Fruit fly (Drosophila melanogaster) whole organism, embryonic: ENCODE results near the gene spirit.

ENCODE experiments used
- Aef1 ChIP-seq: fragments of 200-800 bp; sonication (Bioruptor generic); IDR thresholded peaks from 3 replicates; pipeline ENCODE4 v1.3.6; 2022; ENCODE audit warnings: missing biosample characterization, missing genetic modification characterization
- Antp ChIP-seq: fragments of 200-800 bp; sonication (Bioruptor generic); optimal IDR thresholded peaks from 3 replicates; lab custom pipeline; 2016; ENCODE audit warnings: missing biosample characterization, missing genetic modification characterization
- BEAF-32 ChIP-seq: fragments of 200-800 bp; sonication (Bioruptor generic); optimal IDR thresholded peaks from 3 replicates; lab custom pipeline; 2017; ENCODE audit warnings: missing biosample characterization, missing genetic modification characterization, mild to moderate bottlenecking, moderate library complexity, missing genetic modification reagents
- Blimp-1 ChIP-seq: fragments of 200-800 bp; sonication (Bioruptor generic); optimal IDR thresholded peaks from 3 replicates; lab custom pipeline; 2018; ENCODE audit warnings: missing biosample characterization, missing genetic modification characterization, mild to moderate bottlenecking, moderate library complexity, missing genetic modification reagents
- Bteb2 ChIP-seq: fragments of 200-800 bp; sonication (Bioruptor generic); optimal IDR thresholded peaks from 2 replicates; lab custom pipeline; 2016; ENCODE audit warnings: missing biosample characterization, missing genetic modification characterization
- C15 ChIP-seq: fragments of 200-800 bp; sonication (Bioruptor generic); IDR thresholded peaks from 3 replicates; pipeline ENCODE4 v1.3.6; 2022; ENCODE audit warnings: missing biosample characterization, missing genetic modification characterization
- CG10366 ChIP-seq: fragments of 200-800 bp; sonication (Bioruptor generic); IDR thresholded peaks from 2 replicates; pipeline ENCODE4 v1.3.6; 2022; ENCODE audit warnings: missing biosample characterization, missing genetic modification characterization
- CG10543 ChIP-seq: fragments of 200-800 bp; sonication (Bioruptor generic); optimal IDR thresholded peaks from 3 replicates; lab custom pipeline; 2017; ENCODE audit warnings: missing biosample characterization, mild to moderate bottlenecking, missing genetic modification characterization, moderate library complexity
- CG11456 ChIP-seq: fragments of 200-800 bp; sonication (Bioruptor generic); IDR thresholded peaks from 3 replicates; pipeline ENCODE4 v1.3.6; 2022; ENCODE audit warnings: missing biosample characterization, missing genetic modification characterization
- CG11560 ChIP-seq: fragments of 200-800 bp; sonication (Bioruptor generic); IDR thresholded peaks from 3 replicates; pipeline ENCODE4 v1.3.6; 2022; ENCODE audit warnings: missing biosample characterization, missing genetic modification characterization
- CG12071 ChIP-seq: fragments of 200-800 bp; sonication (Bioruptor generic); optimal IDR thresholded peaks from 3 replicates; lab custom pipeline; 2018; ENCODE audit warnings: missing biosample characterization, mild to moderate bottlenecking, missing genetic modification characterization
- CG12659 ChIP-seq: fragments of 200-800 bp; sonication (Bioruptor generic); optimal IDR thresholded peaks from 3 replicates; lab custom pipeline; 2017; ENCODE audit warnings: mild to moderate bottlenecking, missing biosample characterization, missing genetic modification reagents, missing genetic modification characterization
- CG12769 ChIP-seq: fragments of 200-800 bp; sonication (Bioruptor generic); optimal IDR thresholded peaks from 2 replicates; lab custom pipeline; 2019; ENCODE audit warnings: missing biosample characterization, mild to moderate bottlenecking, missing genetic modification characterization, moderate library complexity
- CG13296 ChIP-seq: fragments of 200-800 bp; sonication (Bioruptor generic); optimal IDR thresholded peaks from 3 replicates; lab custom pipeline; 2018; ENCODE audit warnings: missing biosample characterization, mild to moderate bottlenecking, missing genetic modification characterization
- CG14050 ChIP-seq: fragments of 200-800 bp; sonication (Bioruptor generic); IDR thresholded peaks from 3 replicates; pipeline ENCODE4 v1.3.6; 2022; ENCODE audit warnings: missing biosample characterization, missing genetic modification characterization
- CG1603 ChIP-seq: fragments of 200-800 bp; sonication (Bioruptor generic); optimal IDR thresholded peaks from 2 replicates; lab custom pipeline; 2019; ENCODE audit warnings: missing biosample characterization, mild to moderate bottlenecking, missing genetic modification characterization, moderate library complexity
- CG2129 ChIP-seq: fragments of 200-800 bp; sonication (Bioruptor generic); IDR thresholded peaks from 2 replicates; pipeline ENCODE4 v1.3.6; 2022; ENCODE audit warnings: missing biosample characterization, missing genetic modification characterization; ENCODE audit not compliant: partially characterized antibody
- CG33557 ChIP-seq: fragments of 200-800 bp; sonication (Bioruptor generic); optimal IDR thresholded peaks from 2 replicates; lab custom pipeline; 2019; ENCODE audit warnings: missing biosample characterization, mild to moderate bottlenecking, missing genetic modification characterization, moderate library complexity
- CG5180 ChIP-seq: fragments of 200-800 bp; sonication (Bioruptor generic); optimal IDR thresholded peaks from 3 replicates; lab custom pipeline; 2017; ENCODE audit warnings: missing biosample characterization, missing genetic modification characterization, mild to moderate bottlenecking, moderate library complexity, missing genetic modification reagents
- CG6175 ChIP-seq: fragments of 200-800 bp; sonication (Bioruptor generic); IDR thresholded peaks from 3 replicates; pipeline ENCODE4 v1.3.6; 2022; ENCODE audit warnings: missing biosample characterization, missing genetic modification characterization
- CG6689 ChIP-seq: fragments of 200-800 bp; sonication (Bioruptor generic); IDR thresholded peaks from 2 replicates; pipeline ENCODE4 v1.3.6; 2022; ENCODE audit warnings: missing biosample characterization, missing genetic modification characterization
- CG7786 ChIP-seq: fragments of 200-800 bp; sonication (Bioruptor generic); optimal IDR thresholded peaks from 2 replicates; lab custom pipeline; 2016; ENCODE audit warnings: missing biosample characterization, missing genetic modification characterization
- CG8281 ChIP-seq: fragments of 200-800 bp; sonication (Bioruptor generic); optimal IDR thresholded peaks from 2 replicates; lab custom pipeline; 2018; ENCODE audit warnings: missing biosample characterization, mild to moderate bottlenecking, missing genetic modification characterization, moderate library complexity
- ERR ChIP-seq: fragments of 200-800 bp; sonication (Bioruptor generic); optimal IDR thresholded peaks from 2 replicates; lab custom pipeline; 2016; ENCODE audit warnings: missing biosample characterization, missing genetic modification characterization
- Hr3 ChIP-seq: fragments of 200-800 bp; sonication (Bioruptor generic); optimal IDR thresholded peaks from 3 replicates; lab custom pipeline; 2016; ENCODE audit warnings: missing biosample characterization, missing genetic modification characterization
- Meics ChIP-seq: fragments of 200-800 bp; sonication (Bioruptor generic); optimal IDR thresholded peaks from 2 replicates; lab custom pipeline; 2017; ENCODE audit warnings: missing biosample characterization, mild to moderate bottlenecking, missing genetic modification characterization
- Nf-YB ChIP-seq: fragments of 200-800 bp; sonication (Bioruptor generic); optimal IDR thresholded peaks from 3 replicates; lab custom pipeline; 2019; ENCODE audit warnings: missing biosample characterization, mild to moderate bottlenecking, missing genetic modification characterization, moderate library complexity
- Spps ChIP-seq: fragments of 200-800 bp; sonication (Bioruptor generic); optimal IDR thresholded peaks from 2 replicates; lab custom pipeline; 2018; ENCODE audit warnings: missing biosample characterization, mild to moderate bottlenecking, missing genetic modification characterization
- Xbp1 ChIP-seq: fragments of 200-800 bp; sonication (Bioruptor generic); optimal IDR thresholded peaks from 3 replicates; lab custom pipeline; 2016; ENCODE audit warnings: missing biosample characterization, mild to moderate bottlenecking, missing genetic modification characterization
- Xrp1 ChIP-seq: fragments of 200-800 bp; sonication (Bioruptor generic); IDR thresholded peaks from 2 replicates; pipeline ENCODE4 v1.3.6; 2022; ENCODE audit warnings: missing biosample characterization, missing genetic modification characterization
- ab ChIP-seq: fragments of 200-800 bp; sonication (Bioruptor generic); optimal IDR thresholded peaks from 2 replicates; lab custom pipeline; 2016; ENCODE audit warnings: missing biosample characterization, missing genetic modification characterization
- ac ChIP-seq: fragments of 200-800 bp; sonication (Bioruptor generic); optimal IDR thresholded peaks from 3 replicates; lab custom pipeline; 2017; ENCODE audit warnings: missing biosample characterization, mild to moderate bottlenecking, missing genetic modification characterization
- bcd ChIP-seq: fragments of 200-800 bp; sonication (Bioruptor generic); optimal IDR thresholded peaks from 2 replicates; lab custom pipeline; 2017; ENCODE audit warnings: missing biosample characterization, mild to moderate bottlenecking, missing genetic modification characterization
- chn ChIP-seq: fragments of 200-800 bp; sonication (Bioruptor generic); optimal IDR thresholded peaks from 2 replicates; lab custom pipeline; 2016; ENCODE audit warnings: missing biosample characterization, missing genetic modification characterization
- da ChIP-seq: fragments of 200-800 bp; sonication (Bioruptor generic); optimal IDR thresholded peaks from 2 replicates; lab custom pipeline; 2016; ENCODE audit warnings: missing biosample characterization, missing genetic modification characterization
- fd64A ChIP-seq: fragments of 200-800 bp; sonication (Bioruptor generic); optimal IDR thresholded peaks from 3 replicates; lab custom pipeline; 2018; ENCODE audit warnings: missing biosample characterization, mild to moderate bottlenecking, missing genetic modification characterization
- fd96Cb ChIP-seq: fragments of 200-800 bp; sonication (Bioruptor generic); optimal IDR thresholded peaks from 2 replicates; lab custom pipeline; 2018; ENCODE audit warnings: missing biosample characterization, mild to moderate bottlenecking, missing genetic modification characterization, moderate library complexity
- inv ChIP-seq: fragments of 200-800 bp; sonication (Bioruptor generic); IDR thresholded peaks from 2 replicates; pipeline ENCODE4 v1.3.6; 2022; ENCODE audit warnings: missing biosample characterization, missing genetic modification characterization; ENCODE audit not compliant: partially characterized antibody
- lbe ChIP-seq: fragments of 200-800 bp; sonication (Bioruptor generic); optimal IDR thresholded peaks from 2 replicates; lab custom pipeline; 2016; ENCODE audit warnings: missing biosample characterization, mild to moderate bottlenecking, missing genetic modification characterization
- lola ChIP-seq, 3 experiments: fragments of >200 bp in 2 of 3; fragments of 200-800 bp in 1 of 3; sonication (Bioruptor generic) in 1 of 3; optimal IDR thresholded peaks; 2 replicates each; lab custom pipeline; 2017 to 2019; ENCODE audit warnings: missing biosample characterization in 3 of 3, missing genetic modification characterization in 3 of 3, mild to moderate bottlenecking in 1 of 3, moderate library complexity in 1 of 3
- nerfin-2 ChIP-seq: fragments of 200-800 bp; sonication (Bioruptor generic); IDR thresholded peaks from 2 replicates; pipeline ENCODE4 v1.3.6; 2022; ENCODE audit warnings: missing biosample characterization, missing genetic modification characterization; ENCODE audit not compliant: partially characterized antibody
- p53 ChIP-seq: fragments of 200-800 bp; sonication (Bioruptor generic); optimal IDR thresholded peaks from 2 replicates; lab custom pipeline; 2016; ENCODE audit warnings: missing biosample characterization, missing genetic modification characterization
- sc ChIP-seq, 3 experiments: fragments of >200 bp in 2 of 3; fragments of 200-800 bp in 1 of 3; sonication (Bioruptor generic) in 1 of 3; optimal IDR thresholded peaks; 2 replicates in 2 of 3; 3 replicates in 1 of 3; lab custom pipeline; 2017; ENCODE audit warnings: mild to moderate bottlenecking in 1 of 3, missing biosample characterization in 1 of 3, missing genetic modification characterization in 1 of 3, missing genetic modification reagents in 1 of 3
- sd ChIP-seq: fragments of 200-800 bp; sonication (Bioruptor generic); optimal IDR thresholded peaks from 3 replicates; lab custom pipeline; 2018; ENCODE audit warnings: missing biosample characterization, mild to moderate bottlenecking, missing genetic modification characterization, moderate library complexity
- sisA ChIP-seq: fragments of 200-800 bp; sonication (Bioruptor generic); IDR thresholded peaks from 2 replicates; pipeline ENCODE4 v1.3.6; 2022; ENCODE audit warnings: missing biosample characterization, missing genetic modification characterization
- sug ChIP-seq: fragments of 200-800 bp; optimal IDR thresholded peaks from 2 replicates; lab custom pipeline; 2019; ENCODE audit warnings: missing biosample characterization, mild to moderate bottlenecking, missing genetic modification characterization, moderate library complexity
- trem ChIP-seq: fragments of 200-800 bp; optimal IDR thresholded peaks from 3 replicates; lab custom pipeline; 2019; ENCODE audit warnings: missing biosample characterization, mild to moderate bottlenecking, missing genetic modification characterization, moderate library complexity
- ttk ChIP-seq: fragments of 200-800 bp; sonication (Bioruptor generic); IDR thresholded peaks from 2 replicates; pipeline ENCODE4 v2.1.2; 2022; ENCODE audit warnings: missing biosample characterization, missing genetic modification characterization
- z ChIP-seq: fragments of 200-800 bp; sonication (Bioruptor generic); IDR thresholded peaks from 3 replicates; pipeline ENCODE4 v1.3.6; 2022; ENCODE audit warnings: missing biosample characterization, missing genetic modification characterization

spirit gene

dm6 chrX:8538993-8539392, 34.4 kb downstream of the spirit start (continued):
- TF ChIP-seq fd96Cb (tag; lab: Kevin White, UChicago) (peak; percentile 13), CG12769 (tag; lab: Kevin White, UChicago) (no peak), Hr3 (GFP tag; lab: Kevin White, UChicago) (no peak), lola (GFP tag; optimal IDR thresholded peaks at IDR 0.05; lab: Kevin White, UChicago) (no peak), CG11456 (GFP tag; lab: Robert Waterston, UW) (no peak), BEAF-32 (no peak), CG5180 (GFP tag; lab: Kevin White, UChicago) (no peak), CG7786 (GFP tag; lab: Kevin White, UChicago) (no peak), Aef1 (GFP tag; lab: Robert Waterston, UW) (no peak), CG10366 (GFP tag; lab: Robert Waterston, UW) (peak; percentile 15; the same call in 1 of the 2 replicates), sd (tag; lab: Kevin White, UChicago) (peak; percentile 47), p53 (GFP tag; lab: Kevin White, UChicago) (no peak), Blimp-1 (GFP tag; lab: Kevin White, UChicago) (peak; percentile 23), CG10543 (no peak), Spps (tag; lab: Kevin White, UChicago) (no peak), chn (no peak), CG6689 (GFP tag; lab: Robert Waterston, UW) (no peak), nerfin-2 (GFP tag; lab: Robert Waterston, UW) (no peak), CG8281 (tag; lab: Kevin White, UChicago) (no peak), CG1603 (peak; percentile 29), CG11560 (tag; lab: Robert Waterston, UW) (no peak), CG13296 (GFP tag; lab: Kevin White, UChicago) (no peak), lbe (GFP tag; lab: Kevin White, UChicago) (no peak), trem (no peak), sc (optimal IDR thresholded peaks at IDR 0.05; lab: Kevin White, UChicago) (no peak), sc (GFP tag; optimal IDR thresholded peaks at IDR 0.05; lab: Kevin White, UChicago) (no peak), ttk (GFP tag; lab: Robert Waterston, UW) (no peak), ab (GFP tag; lab: Kevin White, UChicago) (no peak), CG12659 (GFP tag; lab: Kevin White, UChicago) (no peak), Meics (GFP tag; lab: Kevin White, UChicago) (no peak), Xbp1 (GFP tag; lab: Kevin White, UChicago) (no peak), z (no peak), ac (GFP tag; lab: Kevin White, UChicago) (no peak), CG12071 (GFP tag; lab: Kevin White, UChicago) (peak; percentile 15), CG33557 (no peak), CG6175 (GFP tag; lab: Robert Waterston, UW) (no peak), C15 (GFP tag; lab: Robert Waterston, UW) (no peak), CG2129 (GFP tag; lab: Robert Waterston, UW) (no peak), sisA (GFP tag; lab: Robert Waterston, UW) (no peak; the same call in 1 of the 2 replicates), ERR (GFP tag; lab: Kevin White, UChicago) (no peak), Xrp1 (GFP tag; lab: Robert Waterston, UW) (peak; percentile 46; the same call in 1 of the 2 replicates), Nf-YB (no peak), CG14050 (GFP tag; lab: Robert Waterston, UW) (no peak), sug (tag; lab: Kevin White, UChicago) (no peak), inv (GFP tag; lab: Robert Waterston, UW) (no peak), da (GFP tag; lab: Kevin White, UChicago) (no peak), fd64A (GFP tag; lab: Kevin White, UChicago) (no peak), Bteb2 (GFP tag; lab: Kevin White, UChicago) (no peak), bcd (GFP tag; lab: Kevin White, UChicago) (no peak), Antp (no peak)
